Worm (Caenorhabditis elegans): ENCODE measurements around the gene ifo-1.

DNA sequence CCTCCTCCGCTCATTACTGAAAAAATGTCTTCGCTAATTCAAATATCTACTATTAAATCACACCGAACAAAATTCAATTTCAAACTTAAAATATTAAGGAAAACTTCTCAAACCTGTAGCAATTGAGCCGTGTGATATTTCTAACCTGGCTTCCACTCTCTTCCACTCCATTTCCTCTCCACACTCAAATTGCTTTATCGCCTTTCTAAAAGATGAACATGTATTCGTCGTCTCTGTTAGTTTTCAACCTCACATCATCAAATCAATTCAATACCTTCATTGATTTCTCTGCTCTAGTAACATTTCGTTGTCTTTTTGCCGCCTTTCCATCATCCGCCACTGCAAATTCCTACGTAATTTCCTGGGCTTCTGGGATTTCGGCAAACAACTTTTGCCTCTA lies 34.5 kb downstream of the ifo-1 start, which contains the start of gene F42C5.4:
- TF ChIP-seq ceh-82 (tag; optimal IDR thresholded peaks at IDR 0.05) (no peak), aly-2 (tag; optimal IDR thresholded peaks at IDR 0.05) (no peak), unc-39 (tag; optimal IDR thresholded peaks at IDR 0.05) (no peak), R02D3.7 (tag; optimal IDR thresholded peaks at IDR 0.05) (no peak), elt-3 (tag; optimal IDR thresholded peaks at IDR 0.05) (no peak), lin-11 (tag; optimal IDR thresholded peaks at IDR 0.05) (no peak), peb-1 (tag; optimal IDR thresholded peaks at IDR 0.05) (no peak), unc-55 (GFP tag; optimal IDR thresholded peaks at IDR 0.05) (no peak), ceh-16 (tag; optimal IDR thresholded peaks at IDR 0.05) (no peak), nhr-10 (tag; optimal IDR thresholded peaks at IDR 0.05) (no peak), snpc-4 (tag; optimal IDR thresholded peaks at IDR 0.05) (no peak), unc-62 (GFP tag; optimal IDR thresholded peaks at IDR 0.05) (no peak), nhr-237 (tag; optimal IDR thresholded peaks at IDR 0.05) (no peak)

All from whole organism, L2 larva.